Worm (Caenorhabditis elegans) whole organism, L2 larva: ENCODE results near the gene C25H3.10.

Source experiments
- C34F6.9 ChIP-seq: fragments of 150-350 bp; optimal IDR thresholded peaks from 2 replicates; lab custom pipeline; 2014; ENCODE audit warnings: missing biosample characterization, missing genetic modification characterization
- F13H6.1 ChIP-seq: sonication (generic microtip); optimal IDR thresholded peaks from 2 replicates; lab custom pipeline; 2016; ENCODE audit warnings: missing genetic modification characterization, missing compliant biosample characterization
- Y55F3AM.14 ChIP-seq: fragments of 200-800 bp; sonication (Bioruptor generic); optimal IDR thresholded peaks from 2 replicates; lab custom pipeline; 2018; ENCODE audit warnings: mild to moderate bottlenecking, missing genetic modification characterization, missing compliant biosample characterization
- ZK546.5 ChIP-seq: sonication (generic microtip); optimal IDR thresholded peaks from 2 replicates; lab custom pipeline; 2017; ENCODE audit warnings: missing biosample characterization, missing genetic modification characterization
- ama-1 ChIP-seq: fragments of 150-350 bp; optimal IDR thresholded peaks from 2 replicates; lab custom pipeline; 2018; ENCODE audit warnings: inconsistent platforms
- blmp-1 ChIP-seq: sonication (generic microtip); optimal IDR thresholded peaks from 2 replicates; lab custom pipeline; 2017; ENCODE audit warnings: missing genetic modification characterization, mild to moderate bottlenecking, missing compliant biosample characterization, antibody characterized with exemption, moderate library complexity; ENCODE audit not compliant: insufficient read depth
- ceh-82 ChIP-seq: fragments of 150-350 bp; optimal IDR thresholded peaks from 2 replicates; lab custom pipeline; 2014; ENCODE audit warnings: missing biosample characterization, missing genetic modification characterization
- crh-2 ChIP-seq: sonication (generic microtip); optimal IDR thresholded peaks from 2 replicates; lab custom pipeline; 2017; ENCODE audit warnings: missing biosample characterization, missing genetic modification characterization
- dmd-4 ChIP-seq: sonication (generic microtip); optimal IDR thresholded peaks from 2 replicates; lab custom pipeline; 2017; ENCODE audit warnings: missing biosample characterization, missing genetic modification characterization
- egl-27 ChIP-seq: sonication (generic microtip); optimal IDR thresholded peaks from 3 replicates; lab custom pipeline; 2017; ENCODE audit warnings: missing biosample characterization, missing genetic modification reagents, missing genetic modification characterization
- elt-3 ChIP-seq: sonication (generic microtip); optimal IDR thresholded peaks from 2 replicates; lab custom pipeline; 2017; ENCODE audit warnings: missing biosample characterization, missing genetic modification characterization
- fos-1 ChIP-seq: fragments of 150-350 bp; optimal IDR thresholded peaks from 2 replicates; lab custom pipeline; 2014; ENCODE audit warnings: missing biosample characterization, missing genetic modification characterization
- gmeb-1 ChIP-seq: fragments of 150-350 bp; optimal IDR thresholded peaks from 2 replicates; lab custom pipeline; 2014; ENCODE audit warnings: missing biosample characterization, missing genetic modification characterization
- lin-11 ChIP-seq: fragments of 150-350 bp; sonication (generic microtip); optimal IDR thresholded peaks from 2 replicates; lab custom pipeline; 2014; ENCODE audit warnings: missing biosample characterization, missing genetic modification characterization, inconsistent platforms, mixed read lengths
- lin-13 ChIP-seq: fragments of 150-350 bp; optimal IDR thresholded peaks from 2 replicates; lab custom pipeline; 2014; ENCODE audit warnings: missing biosample characterization, missing genetic modification reagents, missing genetic modification characterization
- lsy-2 ChIP-seq, 2 experiments: fragments of 150-350 bp in 1 of 2; sonication (generic microtip) in 1 of 2; optimal IDR thresholded peaks; 2 replicates each; lab custom pipeline; 2014 to 2017; ENCODE audit warnings: missing biosample characterization in 2 of 2, missing genetic modification characterization in 2 of 2
- mab-5 ChIP-seq: fragments of 150-350 bp; optimal IDR thresholded peaks from 2 replicates; lab custom pipeline; 2014; ENCODE audit warnings: missing biosample characterization, missing genetic modification characterization
- mbf-1 ChIP-seq: sonication (generic microtip); optimal IDR thresholded peaks from 2 replicates; lab custom pipeline; 2017; ENCODE audit warnings: missing biosample characterization, missing genetic modification characterization
- mdl-1 ChIP-seq, 2 experiments: fragments of 150-350 bp in 1 of 2; sonication (generic microtip) in 1 of 2; optimal IDR thresholded peaks; 2 replicates each; lab custom pipeline; 2017; ENCODE audit warnings: missing biosample characterization in 2 of 2, missing genetic modification characterization in 2 of 2
- nhr-10 ChIP-seq: sonication (generic microtip); optimal IDR thresholded peaks from 2 replicates; lab custom pipeline; 2017; ENCODE audit warnings: missing biosample characterization, missing genetic modification characterization
- nhr-11 ChIP-seq: fragments of 150-350 bp; optimal IDR thresholded peaks from 2 replicates; lab custom pipeline; 2014; ENCODE audit warnings: missing biosample characterization, missing genetic modification characterization
- nhr-12 ChIP-seq: fragments of 150-350 bp; optimal IDR thresholded peaks from 2 replicates; lab custom pipeline; 2014; ENCODE audit warnings: missing biosample characterization, missing genetic modification characterization
- nhr-129 ChIP-seq: fragments of 150-350 bp; optimal IDR thresholded peaks from 2 replicates; lab custom pipeline; 2014; ENCODE audit warnings: missing biosample characterization, missing genetic modification characterization
- nhr-21 ChIP-seq: fragments of 150-350 bp; optimal IDR thresholded peaks from 2 replicates; lab custom pipeline; 2014; ENCODE audit warnings: missing biosample characterization, missing genetic modification characterization
- nhr-23 ChIP-seq: fragments of 150-350 bp; optimal IDR thresholded peaks from 2 replicates; lab custom pipeline; 2014; ENCODE audit warnings: missing biosample characterization, missing genetic modification reagents, missing genetic modification characterization
- nhr-237 ChIP-seq: fragments of 150-350 bp; optimal IDR thresholded peaks from 2 replicates; lab custom pipeline; 2014; ENCODE audit warnings: missing biosample characterization, missing genetic modification characterization
- nhr-25 ChIP-seq: fragments of 150-350 bp; sonication (generic microtip); optimal IDR thresholded peaks from 3 replicates; lab custom pipeline; 2014; ENCODE audit warnings: missing biosample characterization, missing genetic modification characterization
- nhr-6 ChIP-seq: fragments of 150-350 bp; optimal IDR thresholded peaks from 2 replicates; lab custom pipeline; 2014; ENCODE audit warnings: missing biosample characterization, missing genetic modification characterization
- peb-1 ChIP-seq: fragments of 150-350 bp; optimal IDR thresholded peaks from 2 replicates; lab custom pipeline; 2014; ENCODE audit warnings: missing biosample characterization, missing genetic modification characterization
- sem-4 ChIP-seq: fragments of 150-350 bp; optimal IDR thresholded peaks from 2 replicates; lab custom pipeline; 2014; ENCODE audit warnings: missing biosample characterization, missing genetic modification reagents, missing genetic modification characterization
- skn-1 ChIP-seq: sonication (generic microtip); optimal IDR thresholded peaks from 2 replicates; lab custom pipeline; 2017; ENCODE audit warnings: missing biosample characterization, missing genetic modification characterization
- sma-3 ChIP-seq: sonication (generic microtip); optimal IDR thresholded peaks from 2 replicates; lab custom pipeline; 2016; ENCODE audit warnings: missing genetic modification reagents, missing genetic modification characterization, missing compliant biosample characterization
- sma-9 ChIP-seq, 2 experiments: fragments of 150-350 bp in 1 of 2; sonication (generic microtip) in 1 of 2; optimal IDR thresholded peaks; 2 replicates each; lab custom pipeline; 2014 to 2016; ENCODE audit warnings: missing genetic modification characterization in 2 of 2, mild to moderate bottlenecking in 1 of 2, missing biosample characterization in 1 of 2, missing compliant biosample characterization in 1 of 2, missing genetic modification reagents in 1 of 2, moderate library complexity in 1 of 2
- snpc-4 ChIP-seq: fragments of 150-350 bp; optimal IDR thresholded peaks from 2 replicates; lab custom pipeline; 2014; ENCODE audit warnings: missing biosample characterization, missing genetic modification characterization
- unc-39 ChIP-seq: fragments of 150-350 bp; optimal IDR thresholded peaks from 2 replicates; lab custom pipeline; 2014; ENCODE audit warnings: missing biosample characterization, missing genetic modification characterization
- unc-55 ChIP-seq: fragments of 150-350 bp; sonication (generic microtip); optimal IDR thresholded peaks from 3 replicates; lab custom pipeline; 2014; ENCODE audit warnings: missing biosample characterization, missing genetic modification reagents, missing genetic modification characterization
- unc-62 ChIP-seq: fragments of 150-350 bp; optimal IDR thresholded peaks from 2 replicates; lab custom pipeline; 2014; ENCODE audit warnings: missing biosample characterization, missing genetic modification reagents, missing genetic modification characterization
- ztf-1 ChIP-seq: fragments of 200-800 bp; sonication (Bioruptor generic); conservative IDR thresholded peaks from 2 replicates; pipeline ENCODE4 v1.3.6; 2022; ENCODE audit warnings: missing genetic modification characterization, missing compliant biosample characterization
- ztf-11 ChIP-seq: sonication (generic microtip); optimal IDR thresholded peaks from 2 replicates; lab custom pipeline; 2017; ENCODE audit warnings: missing biosample characterization, missing genetic modification characterization
- ztf-4 ChIP-seq: fragments of 150-350 bp; optimal IDR thresholded peaks from 2 replicates; lab custom pipeline; 2014; ENCODE audit warnings: missing biosample characterization, missing genetic modification characterization

The C25H3.10 gene

ce11 chrII:5725094-5725493 is 26.3 kb upstream of the C25H3.10 start (continued):
- TF ChIP-seq unc-39 (tag; lab: Kevin White, UChicago), result no peak
- peak; percentile 3 for TF ChIP-seq ceh-82 (tag; lab: Kevin White, UChicago)
- TF ChIP-seq ztf-11, result no peak
- no peak for TF ChIP-seq skn-1 (tag; lab: Kevin White, UChicago)
- TF ChIP-seq nhr-23 (tag; lab: Kevin White, UChicago), result no peak
- TF ChIP-seq nhr-25 (tag; lab: Kevin White, UChicago), result no peak
- no peak for TF ChIP-seq ZK546.5 (tag; lab: Kevin White, UChicago)
- no peak for TF ChIP-seq ztf-1
- no peak for TF ChIP-seq sma-3 (GFP tag; lab: Kevin White, UChicago)
- no peak for TF ChIP-seq mbf-1 (tag; lab: Kevin White, UChicago)
- TF ChIP-seq nhr-237 (tag; lab: Kevin White, UChicago), result no peak
- no peak for TF ChIP-seq blmp-1
- no peak for TF ChIP-seq nhr-11
- TF ChIP-seq ama-1 (lab: Kevin White, UChicago), result no peak
- no peak for TF ChIP-seq peb-1 (tag; lab: Kevin White, UChicago)
- no peak for TF ChIP-seq ztf-4 (tag; lab: Kevin White, UChicago)

ce11 chrII:5719848-5720247 is 21.1 kb upstream of the C25H3.10 start, which contains the start of gene damt-1:
Gene damt-1, plus strand, starts transcription at chrII:5720148.
- TF ChIP-seq lin-13 (GFP tag; lab: Kevin White, UChicago) (no peak), gmeb-1 (no peak), sma-3 (GFP tag; lab: Kevin White, UChicago) (no peak), elt-3 (tag; lab: Kevin White, UChicago) (no peak), ztf-11 (no peak), fos-1 (no peak), nhr-21 (tag; lab: Kevin White, UChicago) (no peak), mbf-1 (tag; lab: Kevin White, UChicago) (no peak), unc-62 (GFP tag; lab: Kevin White, UChicago) (no peak), snpc-4 (tag; lab: Kevin White, UChicago) (no peak), nhr-25 (tag; lab: Kevin White, UChicago) (no peak), egl-27 (no peak), mdl-1 (tag; optimal IDR thresholded peaks at IDR 0.05; lab: Kevin White, UChicago) (no peak)
- TF ChIP-seq, all 48 proteins: peak for 0

ce11 chrII:5717831-5718230 is 19.1 kb upstream of the C25H3.10 start, which contains the start of gene zipt-3:
Gene zipt-3, plus strand, starts transcription at chrII:5718131.
- TF ChIP-seq nhr-10 (tag; lab: Kevin White, UChicago), result no peak
- TF ChIP-seq crh-2 (tag; lab: Kevin White, UChicago), result no peak
- TF ChIP-seq, all 48 proteins: peak for 0

- TF ChIP-seq nhr-12 (tag; lab: Kevin White, UChicago), result no peak
These were observed 17.1 kb upstream of the C25H3.10 start, which contains the start of the genes C18A3.10 and C18A3.3 for ce11 chrII:5715745-5716357. Gene C18A3.10, minus strand, starts transcription at chrII:5715845. Gene C18A3.3, plus strand, starts transcription at chrII:5716307.

- TF ChIP-seq gmeb-1 (peak; percentile 84), sma-9 (GFP tag; optimal IDR thresholded peaks at IDR 0.05; lab: Kevin White, UChicago) (peak; percentile 52), sma-9 (tag; optimal IDR thresholded peaks at IDR 0.05; lab: Kevin White, UChicago) (no peak), dmd-4 (tag; lab: Kevin White, UChicago) (no peak), C34F6.9 (tag; lab: Kevin White, UChicago) (peak; percentile 84), crh-2 (tag; lab: Kevin White, UChicago) (peak; percentile 86), mab-5 (tag; lab: Kevin White, UChicago) (no peak), Y55F3AM.14 (no peak), blmp-1 (no peak), nhr-21 (tag; lab: Kevin White, UChicago) (peak; percentile 8), nhr-25 (tag; lab: Kevin White, UChicago) (peak; percentile 63), fos-1 (peak; percentile 24), snpc-4 (tag; lab: Kevin White, UChicago) (peak; percentile 72), lin-11 (tag; lab: Kevin White, UChicago) (peak; percentile 76), lsy-2 (tag; optimal IDR thresholded peaks at IDR 0.05; lab: Kevin White, UChicago) (peak; percentile 7 to 84), nhr-6 (no peak), nhr-129 (tag; lab: Kevin White, UChicago) (peak; percentile 76), ZK546.5 (tag; lab: Kevin White, UChicago) (peak; percentile 86), lin-13 (GFP tag; lab: Kevin White, UChicago) (peak; percentile 52), unc-55 (peak; percentile 89), nhr-237 (tag; lab: Kevin White, UChicago) (no peak), sma-3 (GFP tag; lab: Kevin White, UChicago) (peak; percentile 53), sem-4 (peak; percentile 69), F13H6.1 (peak; percentile 38), ama-1 (lab: Kevin White, UChicago) (peak; percentile 34), ztf-4 (tag; lab: Kevin White, UChicago) (peak; percentile 57)
- TF ChIP-seq, all 48 proteins: peak for 19
These were observed 16.0 kb upstream of the C25H3.10 start, which contains the start of the genes tiar-1 and lelo-4 for ce11 chrII:5714807-5715206. Gene tiar-1, minus strand, starts transcription at chrII:5714823. Gene lelo-4, plus strand, starts transcription at chrII:5714924.
